Fruit fly (Drosophila melanogaster) whole organism, adult: ENCODE measurements around the gene bocks.
A peak's percentile ranks its signal among the peaks of the same experiment; 100 is the strongest.

Experiments
- CG12768 ChIP-seq: fragments of 200-800 bp; sonication (Bioruptor generic); optimal IDR thresholded peaks from 2 replicates; lab custom pipeline; 2017; ENCODE audit warnings: missing biosample characterization, missing genetic modification characterization, mild to moderate bottlenecking, moderate library complexity, missing genetic modification reagents
- CG14711 ChIP-seq: fragments of 200-800 bp; sonication (Bioruptor generic); optimal IDR thresholded peaks from 2 replicates; lab custom pipeline; 2018; ENCODE audit warnings: missing biosample characterization, mild to moderate bottlenecking, missing genetic modification characterization, moderate library complexity
- CG7045 ChIP-seq: fragments of 200-800 bp; sonication (Bioruptor generic); optimal IDR thresholded peaks from 2 replicates; lab custom pipeline; 2017; ENCODE audit warnings: missing biosample characterization, mild to moderate bottlenecking, missing genetic modification characterization
- CG7101 ChIP-seq: fragments of 200-800 bp; sonication (Bioruptor generic); optimal IDR thresholded peaks from 2 replicates; lab custom pipeline; 2018; ENCODE audit warnings: missing biosample characterization, mild to moderate bottlenecking, missing genetic modification characterization, moderate library complexity
- Crg-1 ChIP-seq: fragments of 200-800 bp; sonication (Bioruptor generic); optimal IDR thresholded peaks from 2 replicates; lab custom pipeline; 2016; ENCODE audit warnings: missing biosample characterization, missing genetic modification characterization
- Hr96 ChIP-seq: fragments of 200-800 bp; sonication (Bioruptor generic); optimal IDR thresholded peaks from 2 replicates; lab custom pipeline; 2016; ENCODE audit warnings: missing biosample characterization, missing genetic modification characterization
- cnc ChIP-seq, 2 experiments: fragments of >200 bp; optimal IDR thresholded peaks; 2 replicates each; lab custom pipeline; 2017
- ovo ChIP-seq: fragments of 200-800 bp; sonication (Bioruptor generic); optimal IDR thresholded peaks from 2 replicates; lab custom pipeline; 2016; ENCODE audit warnings: missing biosample characterization, missing genetic modification characterization
- toe ChIP-seq: fragments of 200-800 bp; sonication (Bioruptor generic); optimal IDR thresholded peaks from 2 replicates; lab custom pipeline; 2016; ENCODE audit warnings: missing biosample characterization, missing genetic modification characterization

DNA sequence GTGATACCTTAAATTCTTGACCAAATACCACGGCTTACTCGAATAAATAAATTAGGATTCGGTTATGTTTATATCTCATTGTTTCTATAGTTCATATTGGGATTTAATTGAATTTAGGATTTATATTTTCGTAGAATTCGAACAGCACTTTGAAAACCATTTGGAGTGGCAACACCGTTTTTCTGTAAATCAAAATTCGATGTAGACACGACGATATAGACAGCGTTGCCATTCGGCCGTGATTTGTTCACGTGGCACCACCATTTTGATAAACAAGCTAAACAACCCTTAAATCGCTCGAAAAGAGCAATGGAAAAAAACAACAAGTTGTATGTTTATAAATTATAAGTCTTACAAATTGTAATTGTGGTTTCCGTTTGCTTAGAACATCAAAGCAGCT is 37.8 kb upstream of the bocks start:
- TF ChIP-seq CG14711 (tag; lab: Kevin White, UChicago): peak; percentile 88
- TF ChIP-seq Crg-1 (GFP tag; lab: Kevin White, UChicago): no peak
- TF ChIP-seq cnc (optimal IDR thresholded peaks at IDR 0.05; lab: Kevin White, UChicago): no peak
- no peak for TF ChIP-seq toe (GFP tag; lab: Kevin White, UChicago)
- no peak for TF ChIP-seq Hr96 (GFP tag; lab: Kevin White, UChicago)
- TF ChIP-seq ovo (GFP tag; lab: Kevin White, UChicago): no peak
- TF ChIP-seq CG7101 (tag; lab: Kevin White, UChicago): no peak
- no peak for TF ChIP-seq CG7045
- TF ChIP-seq CG12768: no peak
